Worm (Caenorhabditis elegans) whole organism, L1 larva: ENCODE results near the gene C47E12.12.

Source experiments
- Y116A8C.19 ChIP-seq: sonication (generic microtip); optimal IDR thresholded peaks from 2 replicates; lab custom pipeline; 2016; ENCODE audit warnings: missing compliant biosample characterization, missing genetic modification characterization, borderline replicate concordance
- alr-1 ChIP-seq: fragments of 200-800 bp; sonication (Bioruptor generic); optimal IDR thresholded peaks from 2 replicates; lab custom pipeline; 2018; ENCODE audit warnings: borderline replicate concordance, mild to moderate bottlenecking, missing genetic modification characterization, missing compliant biosample characterization
- aly-2 ChIP-seq: fragments of 150-350 bp; optimal IDR thresholded peaks from 2 replicates; lab custom pipeline; 2014; ENCODE audit warnings: missing biosample characterization, missing genetic modification characterization
- ceh-88 ChIP-seq: fragments of 200-800 bp; sonication (Bioruptor generic); IDR thresholded peaks from 2 replicates; pipeline ENCODE4 v1.3.6; 2022; ENCODE audit warnings: missing genetic modification characterization, missing compliant biosample characterization
- fkh-10 ChIP-seq: sonication (generic microtip); optimal IDR thresholded peaks from 2 replicates; lab custom pipeline; 2017; ENCODE audit warnings: missing biosample characterization, missing genetic modification reagents, missing genetic modification characterization
- sox-4 ChIP-seq: sonication (generic microtip); optimal IDR thresholded peaks from 2 replicates; lab custom pipeline; 2016; ENCODE audit warnings: missing genetic modification characterization, missing compliant biosample characterization
- unc-62 ChIP-seq: fragments of 150-350 bp; optimal IDR thresholded peaks from 2 replicates; lab custom pipeline; 2014; ENCODE audit warnings: missing biosample characterization, missing genetic modification reagents, missing genetic modification characterization
- vab-15 ChIP-seq: sonication (generic microtip); optimal IDR thresholded peaks from 2 replicates; lab custom pipeline; 2017; ENCODE audit warnings: missing genotype, mild to moderate bottlenecking, missing genetic modification characterization, missing compliant biosample characterization

DNA sequence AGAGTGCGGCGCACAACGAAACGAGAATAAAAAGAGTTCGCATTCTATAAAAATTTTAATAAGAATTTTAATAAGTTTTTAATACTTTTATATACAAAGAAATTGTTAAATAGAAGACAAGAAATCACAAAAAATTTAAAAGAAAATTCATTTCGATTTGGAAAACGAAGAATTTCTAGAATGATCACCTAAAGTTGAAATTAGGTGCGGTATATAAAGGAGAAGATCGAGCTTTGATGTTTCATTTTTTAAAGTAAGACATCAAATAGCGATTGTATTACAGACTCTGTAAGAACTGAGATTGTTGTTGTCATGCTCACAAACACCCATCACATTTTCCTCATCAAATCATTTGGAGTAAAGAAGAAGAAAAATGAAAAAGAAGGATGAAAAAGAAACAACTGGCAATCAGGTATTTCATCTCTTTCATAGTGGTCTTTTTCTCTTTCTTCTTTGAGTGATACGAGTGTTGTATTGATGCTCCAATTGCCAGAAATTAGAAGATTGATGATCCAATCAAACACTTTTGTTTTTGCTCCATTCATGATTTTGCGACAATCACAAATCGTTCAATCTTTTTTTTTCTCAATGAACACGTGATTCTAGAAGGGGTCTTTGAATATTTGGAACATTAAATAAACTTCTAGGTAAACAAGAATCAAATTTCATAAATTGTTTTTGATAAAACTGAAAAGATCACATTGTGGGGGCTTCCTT is 44.2 kb downstream of the C47E12.12 start, which contains the start of gene dur-1:
- no peak for TF ChIP-seq Y116A8C.19
- no peak for TF ChIP-seq unc-62 (GFP tag; lab: Kevin White, UChicago)
- no peak for TF ChIP-seq alr-1 (tag; lab: Kevin White, UChicago)
- no peak for TF ChIP-seq ceh-88 (GFP tag; lab: Robert Waterston, UW)
- no peak for TF ChIP-seq vab-15
- no peak for TF ChIP-seq sox-4 (tag; lab: Kevin White, UChicago)
- no peak for TF ChIP-seq aly-2 (tag; lab: Kevin White, UChicago)
- TF ChIP-seq fkh-10 (GFP tag; lab: Kevin White, UChicago), result no peak
